Worm (Caenorhabditis elegans) whole organism, L3 larva: ENCODE data around the gene Y57A10A.27.

Experiments
- R02D3.7 ChIP-seq: fragments of 150-350 bp; optimal IDR thresholded peaks from 2 replicates; lab custom pipeline; 2014; ENCODE audit warnings: missing biosample characterization, missing genetic modification characterization
- ZK546.5 ChIP-seq: sonication (generic microtip); optimal IDR thresholded peaks from 2 replicates; lab custom pipeline; 2017; ENCODE audit warnings: missing biosample characterization, missing genetic modification characterization
- aly-2 ChIP-seq: fragments of 150-350 bp; optimal IDR thresholded peaks from 2 replicates; lab custom pipeline; 2014; ENCODE audit warnings: missing biosample characterization, missing genetic modification characterization
- ceh-16 ChIP-seq: sonication (generic microtip); optimal IDR thresholded peaks from 2 replicates; lab custom pipeline; 2017; ENCODE audit warnings: missing biosample characterization, missing genetic modification characterization
- ceh-28 ChIP-seq: fragments of 150-350 bp; optimal IDR thresholded peaks from 2 replicates; lab custom pipeline; 2014; ENCODE audit warnings: missing biosample characterization, missing genetic modification reagents, missing genetic modification characterization
- ceh-82 ChIP-seq: fragments of 150-350 bp; optimal IDR thresholded peaks from 2 replicates; lab custom pipeline; 2014; ENCODE audit warnings: missing biosample characterization, missing genetic modification characterization
- ceh-9 ChIP-seq: sonication (generic microtip); optimal IDR thresholded peaks from 2 replicates; lab custom pipeline; 2018; ENCODE audit warnings: missing biosample characterization, missing genetic modification characterization
- daf-12 ChIP-seq: fragments of 150-350 bp; optimal IDR thresholded peaks from 2 replicates; lab custom pipeline; 2014; ENCODE audit warnings: missing biosample characterization, missing genetic modification reagents, missing genetic modification characterization
- egl-5 ChIP-seq: fragments of 150-350 bp; optimal IDR thresholded peaks from 2 replicates; lab custom pipeline; 2017; ENCODE audit warnings: missing biosample characterization, missing genetic modification reagents, missing genetic modification characterization, inconsistent platforms
- elt-1 ChIP-seq: fragments of 150-350 bp; optimal IDR thresholded peaks from 2 replicates; lab custom pipeline; 2014; ENCODE audit warnings: missing biosample characterization, missing genetic modification characterization
- elt-2 ChIP-seq: sonication (generic microtip); optimal IDR thresholded peaks from 2 replicates; lab custom pipeline; 2016; ENCODE audit warnings: missing genetic modification reagents, mild to moderate bottlenecking, missing genetic modification characterization, missing compliant biosample characterization
- elt-3 ChIP-seq, 3 experiments: fragments of 150-350 bp in 1 of 3; sonication (generic microtip) in 2 of 3; optimal IDR thresholded peaks; 2 replicates in 2 of 3; 4 replicates in 1 of 3; lab custom pipeline; 2014 to 2017; ENCODE audit warnings: missing biosample characterization in 3 of 3, missing genetic modification characterization in 3 of 3
- eor-1 ChIP-seq, 2 experiments: fragments of 150-350 bp; optimal IDR thresholded peaks; 2 replicates each; lab custom pipeline; 2014 to 2018; ENCODE audit warnings: missing biosample characterization in 2 of 2, missing genetic modification characterization in 2 of 2
- fkh-10 ChIP-seq: sonication (generic microtip); optimal IDR thresholded peaks from 2 replicates; lab custom pipeline; 2017; ENCODE audit warnings: missing biosample characterization, missing genetic modification reagents, missing genetic modification characterization
- fkh-2 ChIP-seq: fragments of 150-350 bp; optimal IDR thresholded peaks from 2 replicates; lab custom pipeline; 2014; ENCODE audit warnings: missing biosample characterization, missing genetic modification reagents, missing genetic modification characterization
- fos-1 ChIP-seq: fragments of 150-350 bp; optimal IDR thresholded peaks from 2 replicates; lab custom pipeline; 2014; ENCODE audit warnings: missing biosample characterization, missing genetic modification characterization
- hmg-11 ChIP-seq: sonication (generic microtip); optimal IDR thresholded peaks from 2 replicates; lab custom pipeline; 2016; ENCODE audit warnings: missing genetic modification characterization, missing compliant biosample characterization
- jun-1 ChIP-seq: fragments of 150-350 bp; optimal IDR thresholded peaks from 2 replicates; lab custom pipeline; 2014; ENCODE audit warnings: missing biosample characterization, missing genetic modification reagents, missing genetic modification characterization
- lin-15B ChIP-seq: fragments of 150-350 bp; optimal IDR thresholded peaks from 2 replicates; lab custom pipeline; 2014; ENCODE audit warnings: missing biosample characterization, missing genetic modification characterization
- lin-39 ChIP-seq: fragments of 150-350 bp; optimal IDR thresholded peaks from 2 replicates; lab custom pipeline; 2018; ENCODE audit warnings: missing biosample characterization, missing genetic modification reagents, missing genetic modification characterization
- lsy-12 ChIP-seq: sonication (generic microtip); optimal IDR thresholded peaks from 2 replicates; lab custom pipeline; 2016; ENCODE audit warnings: mild to moderate bottlenecking, missing genetic modification characterization, missing compliant biosample characterization
- mdl-1 ChIP-seq: fragments of 150-350 bp; optimal IDR thresholded peaks from 2 replicates; lab custom pipeline; 2014; ENCODE audit warnings: missing biosample characterization, missing genetic modification characterization
- mml-1 ChIP-seq: fragments of 150-350 bp; sonication (generic microtip); optimal IDR thresholded peaks from 3 replicates; lab custom pipeline; 2014; ENCODE audit warnings: missing biosample characterization, missing genetic modification characterization
- nfya-1 ChIP-seq: sonication (generic microtip); optimal IDR thresholded peaks from 2 replicates; lab custom pipeline; 2017; ENCODE audit warnings: missing genetic modification characterization, mild to moderate bottlenecking, missing compliant biosample characterization, antibody characterized with exemption, moderate library complexity; ENCODE audit not compliant: insufficient read depth
- nhr-11 ChIP-seq: fragments of 150-350 bp; optimal IDR thresholded peaks from 2 replicates; lab custom pipeline; 2014; ENCODE audit warnings: missing biosample characterization, missing genetic modification characterization
- nhr-12 ChIP-seq: fragments of 150-350 bp; optimal IDR thresholded peaks from 2 replicates; lab custom pipeline; 2014; ENCODE audit warnings: missing biosample characterization, missing genetic modification characterization
- nhr-23 ChIP-seq: fragments of 150-350 bp; optimal IDR thresholded peaks from 2 replicates; lab custom pipeline; 2014; ENCODE audit warnings: missing biosample characterization, missing genetic modification reagents, missing genetic modification characterization
- nhr-237 ChIP-seq: fragments of 150-350 bp; optimal IDR thresholded peaks from 2 replicates; lab custom pipeline; 2014; ENCODE audit warnings: missing biosample characterization, missing genetic modification characterization
- nhr-25 ChIP-seq: sonication (generic microtip); optimal IDR thresholded peaks from 2 replicates; lab custom pipeline; 2017; ENCODE audit warnings: missing biosample characterization, missing genetic modification characterization
- nhr-28 ChIP-seq: fragments of 150-350 bp; optimal IDR thresholded peaks from 2 replicates; lab custom pipeline; 2014; ENCODE audit warnings: missing biosample characterization, missing genetic modification characterization
- nhr-76 ChIP-seq: fragments of 150-350 bp; sonication (generic microtip); optimal IDR thresholded peaks from 5 replicates; lab custom pipeline; 2014; ENCODE audit warnings: missing biosample characterization, missing genetic modification characterization
- pha-4 ChIP-seq: fragments of 150-350 bp; optimal IDR thresholded peaks from 2 replicates; lab custom pipeline; 2014; ENCODE audit warnings: missing biosample characterization, missing genetic modification reagents, missing genetic modification characterization
- pqm-1 ChIP-seq: fragments of 150-350 bp; optimal IDR thresholded peaks from 2 replicates; lab custom pipeline; 2017; ENCODE audit warnings: missing biosample characterization, missing genetic modification characterization, inconsistent platforms
- sea-2 ChIP-seq: fragments of 150-350 bp; sonication (generic microtip); optimal IDR thresholded peaks from 4 replicates; lab custom pipeline; 2014; ENCODE audit warnings: missing biosample characterization, missing genetic modification reagents, missing genetic modification characterization
- skn-1 ChIP-seq: fragments of 150-350 bp; optimal IDR thresholded peaks from 2 replicates; lab custom pipeline; 2014; ENCODE audit warnings: missing biosample characterization, missing genetic modification characterization
- snpc-4 ChIP-seq: fragments of 150-350 bp; optimal IDR thresholded peaks from 2 replicates; lab custom pipeline; 2014; ENCODE audit warnings: missing biosample characterization, missing genetic modification characterization
- tbx-2 ChIP-seq: sonication (generic microtip); optimal IDR thresholded peaks from 2 replicates; lab custom pipeline; 2016; ENCODE audit warnings: mild to moderate bottlenecking, missing genetic modification characterization, missing compliant biosample characterization
- unc-39 ChIP-seq: sonication (generic microtip); optimal IDR thresholded peaks from 4 replicates; lab custom pipeline; 2017; ENCODE audit warnings: missing biosample characterization, missing genetic modification characterization
- unc-62 ChIP-seq: fragments of 150-350 bp; sonication (generic microtip); optimal IDR thresholded peaks from 4 replicates; lab custom pipeline; 2014; ENCODE audit warnings: missing biosample characterization, missing genetic modification reagents, missing genetic modification characterization
- zag-1 ChIP-seq: fragments of 150-350 bp; optimal IDR thresholded peaks from 2 replicates; lab custom pipeline; 2014; ENCODE audit warnings: missing biosample characterization, missing genetic modification characterization
- ztf-11 ChIP-seq: fragments of 150-350 bp; optimal IDR thresholded peaks from 2 replicates; lab custom pipeline; 2014; ENCODE audit warnings: missing biosample characterization, missing genetic modification characterization
- ztf-4 ChIP-seq: fragments of 150-350 bp; optimal IDR thresholded peaks from 2 replicates; lab custom pipeline; 2014; ENCODE audit warnings: missing biosample characterization, missing genetic modification characterization

The Y57A10A.27 gene

ce11 chrII:12228005-12228404, 46.8 kb downstream of the Y57A10A.27 start, which contains the start of gene sinh-1:
TSS of gene sinh-1 (plus strand) at chrII:12228305.
- TF ChIP-seq ztf-11 (tag; lab: Kevin White, UChicago), result no peak
- no peak for TF ChIP-seq skn-1
- no peak for TF ChIP-seq mdl-1 (tag; lab: Kevin White, UChicago)
- no peak for TF ChIP-seq aly-2
- TF ChIP-seq nhr-25 (tag; lab: Kevin White, UChicago), result no peak

DNA sequence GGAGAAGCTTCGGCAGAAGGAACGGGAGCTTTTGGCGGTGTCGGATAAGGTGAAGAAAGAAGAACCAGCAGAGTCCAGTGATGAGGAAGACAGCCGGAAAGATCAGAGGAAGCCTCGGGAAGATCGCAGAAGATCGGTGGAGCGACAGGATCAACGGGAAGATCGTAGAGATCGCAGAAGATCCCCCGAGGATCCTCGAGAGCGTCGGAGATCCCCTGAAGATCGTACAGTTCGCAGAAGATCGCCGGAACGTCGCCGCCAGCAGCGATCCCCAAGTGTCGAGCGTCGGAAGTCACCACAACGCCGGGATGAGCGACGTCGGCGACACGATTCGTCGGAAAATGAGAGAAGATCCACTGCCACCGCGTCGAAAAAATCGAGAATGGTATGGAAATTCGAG, 48.7 kb downstream of the Y57A10A.27 start:
- TF ChIP-seq pha-4 (tag; lab: Kevin White, UChicago) (no peak), nhr-11 (tag; lab: Kevin White, UChicago) (no peak), egl-5 (tag; lab: Kevin White, UChicago) (no peak), elt-2 (tag; lab: Kevin White, UChicago) (no peak), nhr-23 (tag; lab: Kevin White, UChicago) (no peak), eor-1 (tag; optimal IDR thresholded peaks at IDR 0.05; lab: Kevin White, UChicago) (no peak), nhr-237 (tag; lab: Kevin White, UChicago) (no peak), fos-1 (tag; lab: Kevin White, UChicago) (no peak), hmg-11 (no peak), ceh-82 (tag; lab: Kevin White, UChicago) (no peak), ceh-28 (no peak), elt-1 (tag; lab: Kevin White, UChicago) (no peak), fkh-10 (GFP tag; lab: Kevin White, UChicago) (no peak), lin-39 (tag; lab: Kevin White, UChicago) (no peak), ceh-9 (tag; lab: Kevin White, UChicago) (no peak), ceh-16 (tag; lab: Kevin White, UChicago) (no peak)

- TF ChIP-seq elt-2 (tag; lab: Kevin White, UChicago) (no peak), fos-1 (tag; lab: Kevin White, UChicago) (no peak), nhr-12 (tag; lab: Kevin White, UChicago) (no peak), ceh-28 (peak; percentile 27), lin-15B (tag; lab: Kevin White, UChicago) (peak; percentile 55), pha-4 (tag; lab: Kevin White, UChicago) (peak; percentile 48), hmg-11 (peak; percentile 63), lin-39 (tag; lab: Kevin White, UChicago) (peak; percentile 71), egl-5 (tag; lab: Kevin White, UChicago) (peak; percentile 4), nfya-1 (tag; lab: Kevin White, UChicago) (peak; percentile 62)
- TF ChIP-seq, all 47 proteins: peak for 7
These were observed 49.9 kb downstream of the Y57A10A.27 start, which contains the start of the genes pqn-87 and rsr-2 for ce11 chrII:12224916-12225406. TSS of gene pqn-87 (minus strand) at chrII:12225086. TSS of gene rsr-2 (plus strand) at chrII:12225356.

- TF ChIP-seq nhr-28 (tag; lab: Kevin White, UChicago) (no peak), zag-1 (tag; lab: Kevin White, UChicago) (no peak), ztf-11 (tag; lab: Kevin White, UChicago) (no peak), R02D3.7 (tag; lab: Kevin White, UChicago) (peak; percentile 60), fkh-10 (GFP tag; lab: Kevin White, UChicago) (peak; percentile 35), sea-2 (GFP tag; lab: Kevin White, UChicago) (peak; percentile 14), ztf-4 (tag; lab: Kevin White, UChicago) (no peak), fos-1 (tag; lab: Kevin White, UChicago) (no peak), ZK546.5 (tag; lab: Kevin White, UChicago) (no peak), lsy-12 (tag; lab: Kevin White, UChicago) (peak; percentile 41), fkh-2 (tag; lab: Kevin White, UChicago) (no peak), elt-3 (tag; optimal IDR thresholded peaks at IDR 0.05; lab: Kevin White, UChicago) (no peak), hmg-11 (peak; percentile 92), mml-1 (tag; lab: Kevin White, UChicago) (no peak), nhr-25 (tag; lab: Kevin White, UChicago) (peak; percentile 90), skn-1 (peak; percentile 1), unc-62 (GFP tag; lab: Kevin White, UChicago) (peak; percentile 31), elt-2 (tag; lab: Kevin White, UChicago) (peak; percentile 28), egl-5 (tag; lab: Kevin White, UChicago) (peak; percentile 62), nhr-76 (tag; lab: Kevin White, UChicago) (no peak), nfya-1 (tag; lab: Kevin White, UChicago) (peak; percentile 93), mdl-1 (tag; lab: Kevin White, UChicago) (no peak), nhr-237 (tag; lab: Kevin White, UChicago) (no peak), elt-1 (tag; lab: Kevin White, UChicago) (no peak), tbx-2 (tag; lab: Kevin White, UChicago) (peak; percentile 63), ceh-28 (peak; percentile 84), ceh-16 (tag; lab: Kevin White, UChicago) (no peak), jun-1 (peak; percentile 5), unc-39 (tag; lab: Kevin White, UChicago) (no peak), ceh-9 (tag; lab: Kevin White, UChicago) (no peak), daf-12 (tag; lab: Kevin White, UChicago) (no peak), lin-39 (tag; lab: Kevin White, UChicago) (peak; percentile 76), snpc-4 (tag; lab: Kevin White, UChicago) (peak; percentile 88), pha-4 (tag; lab: Kevin White, UChicago) (peak; percentile 85), nhr-11 (tag; lab: Kevin White, UChicago) (no peak), lin-15B (tag; lab: Kevin White, UChicago) (peak; percentile 79), nhr-12 (tag; lab: Kevin White, UChicago) (no peak), pqm-1 (tag; lab: Kevin White, UChicago) (no peak), eor-1 (tag; optimal IDR thresholded peaks at IDR 0.05; lab: Kevin White, UChicago) (no peak), aly-2 (no peak)
These were observed 52.3 kb downstream of the Y57A10A.27 start for ce11 chrII:12222524-12222923.
